Fruit fly (Drosophila melanogaster): ENCODE measurements around the gene Mnt.

Mnt gene

dm6 chrX:3687837-3688375 lies 16.3 kb downstream of the Mnt start (continued):
- no peak for TF ChIP-seq Hand (GFP tag; optimal IDR thresholded peaks at IDR 0.05)
- TF ChIP-seq Mrtf (GFP tag; IDR thresholded peaks at IDR 0.05) = 0 out of 3 replicates have a peak, but pooled peaks have one; percentile 51
- no peak for TF ChIP-seq sug (tag; optimal IDR thresholded peaks at IDR 0.05)
- TF ChIP-seq ems (GFP tag; optimal IDR thresholded peaks at IDR 0.05) = peak; percentile 57
- TF ChIP-seq CG17186 (GFP tag; optimal IDR thresholded peaks at IDR 0.05) = peak; percentile 21
- no peak for TF ChIP-seq dati (GFP tag; IDR thresholded peaks at IDR 0.05)
- peak; percentile 14 for TF ChIP-seq CG30431 (GFP tag; optimal IDR thresholded peaks at IDR 0.05)
- no peak for TF ChIP-seq vfl (GFP tag; optimal IDR thresholded peaks at IDR 0.05)
- TF ChIP-seq trem (tag; optimal IDR thresholded peaks at IDR 0.05) = peak; percentile 23
- TF ChIP-seq CG4404 (GFP tag; IDR thresholded peaks at IDR 0.05) = no peak
- TF ChIP-seq CG3407 (GFP tag; optimal IDR thresholded peaks at IDR 0.05) = peak; percentile 45
- no peak for TF ChIP-seq CG4617 (GFP tag; optimal IDR thresholded peaks at IDR 0.05; ENCODE audit: borderline replicate concordance)
- TF ChIP-seq CG11456 (GFP tag; IDR thresholded peaks at IDR 0.05) = no peak
- TF ChIP-seq CG3838 (GFP tag; optimal IDR thresholded peaks at IDR 0.05) = peak; percentile 25
- TF ChIP-seq CG12659 (GFP tag; optimal IDR thresholded peaks at IDR 0.05) = peak; percentile 53
- peak; percentile 50 for TF ChIP-seq slbo (GFP tag; IDR thresholded peaks at IDR 0.05)
- no peak for TF ChIP-seq fd64A (GFP tag; optimal IDR thresholded peaks at IDR 0.05)
- TF ChIP-seq ci (GFP tag; IDR thresholded peaks at IDR 0.05) = peak; percentile 85
- peak; percentile 42 for TF ChIP-seq scrt (GFP tag; optimal IDR thresholded peaks at IDR 0.05)
- no peak for TF ChIP-seq CG42726 (GFP tag; IDR thresholded peaks at IDR 0.05; ENCODE audit: partially characterized antibody)
- TF ChIP-seq CG17912 (GFP tag; optimal IDR thresholded peaks at IDR 0.05) = no peak
- TF ChIP-seq CG1024 (GFP tag; IDR thresholded peaks at IDR 0.05) = peak; percentile 32; the same call in 1 of the 2 replicates
- TF ChIP-seq sqz (GFP tag; optimal IDR thresholded peaks at IDR 0.05) = peak; percentile 50
- TF ChIP-seq CG3847 (GFP tag; IDR thresholded peaks at IDR 0.05) = 0 out of 2 replicates have a peak, but pooled peaks have one; percentile 20
- TF ChIP-seq BtbVII (GFP tag; optimal IDR thresholded peaks at IDR 0.05) = peak; percentile 33
- peak; percentile 16 for TF ChIP-seq Sry-δ (GFP tag; optimal IDR thresholded peaks at IDR 0.05)
- TF ChIP-seq Elba2 (GFP tag; optimal IDR thresholded peaks at IDR 0.05) = no peak
- no peak for TF ChIP-seq Nf-YC (tag; optimal IDR thresholded peaks at IDR 0.05)
- TF ChIP-seq jing (GFP tag; optimal IDR thresholded peaks at IDR 0.05) = peak; percentile 26
- no peak for TF ChIP-seq CG6175 (GFP tag; IDR thresholded peaks at IDR 0.05)
- no peak for TF ChIP-seq Fer2 (tag; optimal IDR thresholded peaks at IDR 0.05)
- peak; percentile 71 for TF ChIP-seq dmrt11E (tag; optimal IDR thresholded peaks at IDR 0.05)
- no peak for TF ChIP-seq CG11560 (tag; IDR thresholded peaks at IDR 0.05)
- no peak for TF ChIP-seq CG1792 (GFP tag; optimal IDR thresholded peaks at IDR 0.05)
- no peak for TF ChIP-seq Dfd (GFP tag; optimal IDR thresholded peaks at IDR 0.05)
- TF ChIP-seq Fer1 (GFP tag; optimal IDR thresholded peaks at IDR 0.05) = no peak
- peak; percentile 62 for TF ChIP-seq CG7556 (GFP tag; optimal IDR thresholded peaks at IDR 0.05)
- TF ChIP-seq fd3F (GFP tag; optimal IDR thresholded peaks at IDR 0.05) = no peak
- TF ChIP-seq chinmo (GFP tag; IDR thresholded peaks at IDR 0.05; ENCODE audit: partially characterized antibody) = peak; percentile 80; the same call in 2 of the 4 replicates
- TF ChIP-seq Dp (GFP tag; optimal IDR thresholded peaks at IDR 0.05) = no peak
- peak; percentile 45 for TF ChIP-seq CG8359 (GFP tag; optimal IDR thresholded peaks at IDR 0.05; ENCODE audit: borderline replicate concordance)
- no peak for TF ChIP-seq gro (GFP tag; optimal IDR thresholded peaks at IDR 0.05)
- TF ChIP-seq ap (GFP tag; IDR thresholded peaks at IDR 0.05) = 0 out of 2 replicates have a peak, but pooled peaks have one; percentile 43
- TF ChIP-seq croc (GFP tag; conservative IDR thresholded peaks at IDR 0.05) = no peak
- TF ChIP-seq CG5245 (GFP tag; optimal IDR thresholded peaks at IDR 0.05) = peak; percentile 6
- TF ChIP-seq caup (GFP tag; optimal IDR thresholded peaks at IDR 0.05; ENCODE audit: severe bottlenecking) = no peak
- peak; percentile 40 for TF ChIP-seq repo (GFP tag; optimal IDR thresholded peaks at IDR 0.05)
- 0 out of 3 replicates have a peak, but pooled peaks have one; percentile 33 for TF ChIP-seq CG3726 (GFP tag; IDR thresholded peaks at IDR 0.05)
- no peak for TF ChIP-seq CG10321 (GFP tag; IDR thresholded peaks at IDR 0.05)
- no peak for TF ChIP-seq slou (GFP tag; optimal IDR thresholded peaks at IDR 0.05)
